Fruit fly (Drosophila melanogaster): ENCODE results near the gene CG12795.

The CG12795 gene

dm6 chr2L:3475948-3476347 lies 23.7 kb downstream of the CG12795 start (continued):
- TF ChIP-seq CG8478 (optimal IDR thresholded peaks at IDR 0.05) (no peak), CG1647 (GFP tag; optimal IDR thresholded peaks at IDR 0.05) (no peak), CG32767 (GFP tag; IDR thresholded peaks at IDR 0.05) (peak; percentile 46; the same call in 1 of the 2 replicates), CG30403 (GFP tag; optimal IDR thresholded peaks at IDR 0.05) (peak; percentile 82), Lpt (GFP tag; optimal IDR thresholded peaks at IDR 0.05) (no peak), CG34224 (GFP tag; IDR thresholded peaks at IDR 0.05; ENCODE audit: partially characterized antibody) (no peak), pita (GFP tag; optimal IDR thresholded peaks at IDR 0.05) (no peak), CG4360 (GFP tag; IDR thresholded peaks at IDR 0.05) (no peak), tio (GFP tag; optimal IDR thresholded peaks at IDR 0.05) (peak; percentile 12), hbn (GFP tag; IDR thresholded peaks at IDR 0.05; ENCODE audit: partially characterized antibody) (no peak), CG14014 (GFP tag; IDR thresholded peaks at IDR 0.05) (peak; percentile 49; the same call in 1 of the 2 replicates), bab2 (GFP tag; optimal IDR thresholded peaks at IDR 0.05) (peak; percentile 50), Doc3 (GFP tag; IDR thresholded peaks at IDR 0.05; ENCODE audit: partially characterized antibody) (no peak), CG12219 (GFP tag; optimal IDR thresholded peaks at IDR 0.05) (peak; percentile 24), dati (GFP tag; IDR thresholded peaks at IDR 0.05) (no peak), kni (GFP tag; optimal IDR thresholded peaks at IDR 0.05) (no peak), CG10654 (GFP tag; optimal IDR thresholded peaks at IDR 0.05) (peak; percentile 26), caup (GFP tag; optimal IDR thresholded peaks at IDR 0.05; ENCODE audit: severe bottlenecking) (peak; percentile 46), nom (GFP tag; optimal IDR thresholded peaks at IDR 0.05) (no peak), nerfin-1 (tag; optimal IDR thresholded peaks at IDR 0.05) (no peak), ems (GFP tag; optimal IDR thresholded peaks at IDR 0.05) (peak; percentile 16), Myb (GFP tag; optimal IDR thresholded peaks at IDR 0.05) (peak; percentile 24), Dek (tag; optimal IDR thresholded peaks at IDR 0.05) (peak; percentile 77), Hr39 (optimal IDR thresholded peaks at IDR 0.05) (no peak), CG8281 (tag; optimal IDR thresholded peaks at IDR 0.05) (no peak), CG6689 (GFP tag; IDR thresholded peaks at IDR 0.05) (peak; percentile 58), HLHmδ (GFP tag; optimal IDR thresholded peaks at IDR 0.05) (no peak), az2 (GFP tag; optimal IDR thresholded peaks at IDR 0.05) (peak; percentile 50), fd96Cb (tag; optimal IDR thresholded peaks at IDR 0.05) (peak; percentile 65), luna (GFP tag; optimal IDR thresholded peaks at IDR 0.05) (no peak), CG11085 (GFP tag; IDR thresholded peaks at IDR 0.05) (no peak), Rfx (GFP tag; IDR thresholded peaks at IDR 0.05) (peak; percentile 66), sisA (GFP tag; IDR thresholded peaks at IDR 0.05) (peak; percentile 44), dm (GFP tag; optimal IDR thresholded peaks at IDR 0.05) (no peak), Dfd (GFP tag; optimal IDR thresholded peaks at IDR 0.05) (no peak), rib (GFP tag; IDR thresholded peaks at IDR 0.05) (no peak), amos (GFP tag; IDR thresholded peaks at IDR 0.05; ENCODE audit: partially characterized antibody) (no peak), gce (GFP tag; IDR thresholded peaks at IDR 0.05) (no peak), Nf-YA (GFP tag; IDR thresholded peaks at IDR 0.05) (no peak), Nf-YB (GFP tag; optimal IDR thresholded peaks at IDR 0.05) (no peak), CG32772 (GFP tag; IDR thresholded peaks at IDR 0.05) (peak; percentile 7; the same call in 1 of the 2 replicates), Lim3 (GFP tag; IDR thresholded peaks at IDR 0.05) (no peak), Atf6 (GFP tag; IDR thresholded peaks at IDR 0.05) (peak; percentile 65; the same call in 1 of the 2 replicates), CG15514 (GFP tag; optimal IDR thresholded peaks at IDR 0.05) (no peak), HLH4C (GFP tag; IDR thresholded peaks at IDR 0.05; ENCODE audit: partially characterized antibody) (no peak), fd102C (GFP tag; optimal IDR thresholded peaks at IDR 0.05) (no peak), CG1233 (GFP tag; optimal IDR thresholded peaks at IDR 0.05) (peak; percentile 73), chif (GFP tag; optimal IDR thresholded peaks at IDR 0.05) (peak; percentile 25 to 34), tup (GFP tag; optimal IDR thresholded peaks at IDR 0.05) (no peak), CG4328 (GFP tag; optimal IDR thresholded peaks at IDR 0.05) (no peak), CG7963 (GFP tag; IDR thresholded peaks at IDR 0.05; ENCODE audit: partially characterized antibody) (no peak), CG15073 (GFP tag; optimal IDR thresholded peaks at IDR 0.05) (no peak)
